Fruit fly (Drosophila melanogaster) whole organism, embryonic: Measurements from ENCODE around the gene HP1e.
A peak's percentile ranks its signal among the peaks of the same experiment; 100 is the strongest.

Experiments used
- Abd-B ChIP-seq: fragments of 200-800 bp; sonication (Bioruptor generic); optimal IDR thresholded peaks from 2 replicates; lab custom pipeline; 2018; ENCODE audit warnings: missing biosample characterization, mild to moderate bottlenecking, missing genetic modification characterization, moderate library complexity
- CG10147 ChIP-seq: fragments of 200-800 bp; sonication (Bioruptor generic); optimal IDR thresholded peaks from 2 replicates; lab custom pipeline; 2019; ENCODE audit warnings: missing biosample characterization, mild to moderate bottlenecking, missing genetic modification characterization, moderate library complexity
- CG10979 ChIP-seq: fragments of 200-800 bp; sonication (Bioruptor generic); optimal IDR thresholded peaks from 2 replicates; lab custom pipeline; 2018; ENCODE audit warnings: missing biosample characterization, mild to moderate bottlenecking, missing genetic modification characterization, moderate library complexity
- CG1233 ChIP-seq: fragments of 200-800 bp; sonication (Bioruptor generic); optimal IDR thresholded peaks from 4 replicates; lab custom pipeline; 2018; ENCODE audit warnings: missing biosample characterization, mild to moderate bottlenecking, missing genetic modification characterization
- CG12659 ChIP-seq: fragments of 200-800 bp; sonication (Bioruptor generic); optimal IDR thresholded peaks from 3 replicates; lab custom pipeline; 2017; ENCODE audit warnings: mild to moderate bottlenecking, missing biosample characterization, missing genetic modification reagents, missing genetic modification characterization
- CG14965 ChIP-seq: fragments of 200-800 bp; sonication (Bioruptor generic); optimal IDR thresholded peaks from 2 replicates; lab custom pipeline; 2016; ENCODE audit warnings: missing biosample characterization, missing genetic modification characterization, borderline replicate concordance
- CG18011 ChIP-seq: fragments of 200-800 bp; sonication (Bioruptor generic); optimal IDR thresholded peaks from 2 replicates; lab custom pipeline; 2017; ENCODE audit warnings: missing biosample characterization, missing genetic modification characterization, mild to moderate bottlenecking, moderate library complexity, missing genotype
- CG2202 ChIP-seq: fragments of 200-800 bp; sonication (Bioruptor generic); optimal IDR thresholded peaks from 2 replicates; lab custom pipeline; 2018; ENCODE audit warnings: missing biosample characterization, mild to moderate bottlenecking, missing genetic modification characterization
- CG4707 ChIP-seq: fragments of 200-800 bp; sonication (Bioruptor generic); optimal IDR thresholded peaks from 2 replicates; lab custom pipeline; 2018; ENCODE audit warnings: missing biosample characterization, mild to moderate bottlenecking, missing genetic modification characterization, moderate library complexity
- CG4820 ChIP-seq: fragments of 200-800 bp; sonication (Bioruptor generic); optimal IDR thresholded peaks from 3 replicates; lab custom pipeline; 2016; ENCODE audit warnings: missing biosample characterization, missing genetic modification characterization
- CG7928 ChIP-seq: fragments of 200-800 bp; sonication (Bioruptor generic); optimal IDR thresholded peaks from 2 replicates; lab custom pipeline; 2017; ENCODE audit warnings: missing biosample characterization, mild to moderate bottlenecking, missing genetic modification characterization
- CG8290 ChIP-seq, 3 experiments: fragments of 200-800 bp; sonication (Bioruptor generic); optimal IDR thresholded peaks; 2 replicates each; lab custom pipeline; 2016 to 2019; ENCODE audit warnings: missing biosample characterization in 3 of 3, missing genetic modification characterization in 3 of 3, mild to moderate bottlenecking in 2 of 3, moderate library complexity in 1 of 3
- Camta ChIP-seq: fragments of 200-800 bp; sonication (Bioruptor generic); optimal IDR thresholded peaks from 2 replicates; lab custom pipeline; 2016; ENCODE audit warnings: missing biosample characterization, missing genetic modification characterization
- D19A ChIP-seq: fragments of 200-800 bp; optimal IDR thresholded peaks from 3 replicates; lab custom pipeline; 2019; ENCODE audit warnings: missing biosample characterization, mild to moderate bottlenecking, missing genetic modification characterization, moderate library complexity
- Dfd ChIP-seq, 2 experiments: fragments of >200 bp; optimal IDR thresholded peaks; 2 replicates each; lab custom pipeline; 2017; ENCODE audit warnings: missing biosample characterization in 2 of 2, missing genetic modification characterization in 2 of 2
- HHEX ChIP-seq: fragments of 200-800 bp; sonication (Bioruptor generic); optimal IDR thresholded peaks from 3 replicates; lab custom pipeline; 2017; ENCODE audit warnings: missing biosample characterization, mild to moderate bottlenecking, missing genetic modification characterization, missing genetic modification reagents
- HmgD ChIP-seq: fragments of 200-800 bp; sonication (Bioruptor generic); optimal IDR thresholded peaks from 3 replicates; lab custom pipeline; 2016; ENCODE audit warnings: missing biosample characterization, missing genetic modification characterization
- Hsf ChIP-seq: fragments of 200-800 bp; sonication (Bioruptor generic); optimal IDR thresholded peaks from 3 replicates; lab custom pipeline; 2016; ENCODE audit warnings: missing biosample characterization, missing genetic modification characterization
- Lim3 ChIP-seq: fragments of 200-800 bp; sonication (Bioruptor generic); IDR thresholded peaks from 2 replicates; pipeline ENCODE4 v1.3.6; 2022; ENCODE audit warnings: missing biosample characterization, missing genetic modification characterization
- Myb ChIP-seq: fragments of 200-800 bp; sonication (Bioruptor generic); optimal IDR thresholded peaks from 2 replicates; lab custom pipeline; 2016; ENCODE audit warnings: missing biosample characterization, missing genetic modification characterization
- Nf-YC ChIP-seq: fragments of 200-800 bp; optimal IDR thresholded peaks from 3 replicates; lab custom pipeline; 2019; ENCODE audit warnings: missing biosample characterization, mild to moderate bottlenecking, missing genetic modification characterization, moderate library complexity
- NfI ChIP-seq: fragments of 200-800 bp; sonication (Bioruptor generic); optimal IDR thresholded peaks from 3 replicates; lab custom pipeline; 2018; ENCODE audit warnings: missing biosample characterization, mild to moderate bottlenecking, missing genetic modification characterization, moderate library complexity
- Rfx ChIP-seq: fragments of 200-800 bp; sonication (Bioruptor generic); IDR thresholded peaks from 2 replicates; pipeline ENCODE4 v1.3.6; 2022; ENCODE audit warnings: missing biosample characterization, missing genetic modification characterization
- Stat92E ChIP-seq, 3 experiments: fragments of >200 bp in 2 of 3; fragments of 200-800 bp in 1 of 3; sonication (Bioruptor generic) in 1 of 3; optimal IDR thresholded peaks; 2 replicates each; lab custom pipeline; 2017 to 2019; ENCODE audit warnings: missing biosample characterization in 3 of 3, missing genetic modification characterization in 3 of 3, mild to moderate bottlenecking in 1 of 3, moderate library complexity in 1 of 3
- Xrp1 ChIP-seq: fragments of 200-800 bp; sonication (Bioruptor generic); IDR thresholded peaks from 2 replicates; pipeline ENCODE4 v1.3.6; 2022; ENCODE audit warnings: missing biosample characterization, missing genetic modification characterization
- ase ChIP-seq: fragments of 200-800 bp; sonication (Bioruptor generic); IDR thresholded peaks from 3 replicates; pipeline ENCODE4 v1.3.6; 2022; ENCODE audit warnings: missing biosample characterization, missing genetic modification characterization
- bigmax ChIP-seq: fragments of 200-800 bp; sonication (Bioruptor generic); optimal IDR thresholded peaks from 2 replicates; lab custom pipeline; 2018; ENCODE audit warnings: missing biosample characterization, mild to moderate bottlenecking, missing genetic modification characterization
- cg ChIP-seq: fragments of 200-800 bp; sonication (Bioruptor generic); optimal IDR thresholded peaks from 3 replicates; lab custom pipeline; 2019; ENCODE audit warnings: missing biosample characterization, mild to moderate bottlenecking, missing genetic modification characterization, moderate library complexity
- chinmo ChIP-seq: fragments of 200-800 bp; sonication (Bioruptor generic); IDR thresholded peaks from 4 replicates; pipeline ENCODE4 v1.3.6; 2022; ENCODE audit warnings: missing biosample characterization, missing genetic modification characterization; ENCODE audit not compliant: partially characterized antibody
- kni ChIP-seq: fragments of 200-800 bp; sonication (Bioruptor generic); optimal IDR thresholded peaks from 3 replicates; lab custom pipeline; 2017; ENCODE audit warnings: mild to moderate bottlenecking, missing biosample characterization, missing genetic modification reagents, missing genetic modification characterization
- mam ChIP-seq: fragments of 200-800 bp; sonication (Bioruptor generic); optimal IDR thresholded peaks from 3 replicates; lab custom pipeline; 2016; ENCODE audit warnings: missing biosample characterization, missing genetic modification characterization
- nerfin-1 ChIP-seq: fragments of 200-800 bp; sonication (Bioruptor generic); optimal IDR thresholded peaks from 3 replicates; lab custom pipeline; 2019; ENCODE audit warnings: missing biosample characterization, mild to moderate bottlenecking, missing genetic modification characterization, moderate library complexity
- nerfin-2 ChIP-seq: fragments of 200-800 bp; sonication (Bioruptor generic); IDR thresholded peaks from 2 replicates; pipeline ENCODE4 v1.3.6; 2022; ENCODE audit warnings: missing biosample characterization, missing genetic modification characterization; ENCODE audit not compliant: partially characterized antibody
- odd ChIP-seq: fragments of 200-800 bp; sonication (Bioruptor generic); optimal IDR thresholded peaks from 2 replicates; lab custom pipeline; 2017; ENCODE audit warnings: missing biosample characterization, mild to moderate bottlenecking, missing genetic modification characterization
- pan ChIP-seq, 4 experiments: fragments of >200 bp in 3 of 4; fragments of 200-800 bp in 1 of 4; sonication (Bioruptor generic) in 1 of 4; optimal IDR thresholded peaks in 3 of 4; IDR thresholded peaks in 1 of 4; 2 replicates each; pipeline versions ENCODE4 v1.3.6 to Lab custom; 2017 to 2022; ENCODE audit warnings: missing biosample characterization in 2 of 4, missing genetic modification characterization in 2 of 4, mixed read lengths in 1 of 4
- ranshi ChIP-seq: fragments of 200-800 bp; sonication (Bioruptor generic); IDR thresholded peaks from 2 replicates; pipeline ENCODE4 v1.3.6; 2022; ENCODE audit warnings: missing biosample characterization, missing genetic modification characterization
- sc ChIP-seq, 3 experiments: fragments of >200 bp in 2 of 3; fragments of 200-800 bp in 1 of 3; sonication (Bioruptor generic) in 1 of 3; optimal IDR thresholded peaks; 2 replicates in 2 of 3; 3 replicates in 1 of 3; lab custom pipeline; 2017; ENCODE audit warnings: mild to moderate bottlenecking in 1 of 3, missing biosample characterization in 1 of 3, missing genetic modification characterization in 1 of 3, missing genetic modification reagents in 1 of 3
- shn ChIP-seq: fragments of 200-800 bp; sonication (Bioruptor generic); optimal IDR thresholded peaks from 3 replicates; lab custom pipeline; 2016; ENCODE audit warnings: missing biosample characterization, missing genetic modification characterization
- sisA ChIP-seq: fragments of 200-800 bp; sonication (Bioruptor generic); IDR thresholded peaks from 2 replicates; pipeline ENCODE4 v1.3.6; 2022; ENCODE audit warnings: missing biosample characterization, missing genetic modification characterization
- slp2 ChIP-seq: fragments of 200-800 bp; sonication (Bioruptor generic); optimal IDR thresholded peaks from 2 replicates; lab custom pipeline; 2016; ENCODE audit warnings: missing biosample characterization, missing genetic modification characterization
- ttk ChIP-seq: fragments of 200-800 bp; sonication (Bioruptor generic); IDR thresholded peaks from 2 replicates; pipeline ENCODE4 v2.1.2; 2022; ENCODE audit warnings: missing biosample characterization, missing genetic modification characterization
- tup ChIP-seq: fragments of 200-800 bp; sonication (Bioruptor generic); optimal IDR thresholded peaks from 2 replicates; lab custom pipeline; 2016; ENCODE audit warnings: missing biosample characterization, mild to moderate bottlenecking, missing genetic modification characterization, moderate library complexity
- vnd ChIP-seq: fragments of 200-800 bp; sonication (Bioruptor generic); IDR thresholded peaks from 3 replicates; pipeline ENCODE4 v1.3.6; 2022; ENCODE audit warnings: missing biosample characterization, missing genetic modification characterization; ENCODE audit not compliant: partially characterized antibody
- wek ChIP-seq: fragments of 200-800 bp; sonication (Bioruptor generic); optimal IDR thresholded peaks from 3 replicates; lab custom pipeline; 2018; ENCODE audit warnings: missing biosample characterization, mild to moderate bottlenecking, missing genetic modification characterization, moderate library complexity
- z ChIP-seq: fragments of 200-800 bp; sonication (Bioruptor generic); IDR thresholded peaks from 3 replicates; pipeline ENCODE4 v1.3.6; 2022; ENCODE audit warnings: missing biosample characterization, missing genetic modification characterization

HP1e gene

dm6 chr3R:9339176-9340075, 17.9 kb downstream of the HP1e start (continued):
- no peak for TF ChIP-seq CG8290 (GFP tag; optimal IDR thresholded peaks at IDR 0.05; lab: Kevin White, UChicago)
- TF ChIP-seq CG8290 (tag; optimal IDR thresholded peaks at IDR 0.05; lab: Kevin White, UChicago) = peak in 1 of 2 experiments; percentile 31
- no peak for TF ChIP-seq pan (optimal IDR thresholded peaks at IDR 0.05; lab: Kevin White, UChicago)
- TF ChIP-seq pan (GFP tag; optimal IDR thresholded peaks at IDR 0.05 in 1 of 2, IDR thresholded peaks at IDR 0.05 in 1 of 2) = peak in 1 of 2 experiments; percentile 73
- peak; percentile 79 for TF ChIP-seq cg (GFP tag; lab: Kevin White, UChicago)
- peak; percentile 69 for TF ChIP-seq D19A (tag; lab: Kevin White, UChicago)
- peak; percentile 57 for TF ChIP-seq Camta (GFP tag; lab: Kevin White, UChicago)
- no peak for TF ChIP-seq ase (GFP tag; lab: Robert Waterston, UW)
- TF ChIP-seq Stat92E (GFP tag; optimal IDR thresholded peaks at IDR 0.05; lab: Kevin White, UChicago) = peak in 1 of 3 experiments; percentile 11
- peak; percentile 7 for TF ChIP-seq HmgD
- TF ChIP-seq NfI (GFP tag; lab: Kevin White, UChicago) = peak; percentile 26
- no peak for TF ChIP-seq Abd-B
- TF ChIP-seq CG14965 (GFP tag; lab: Kevin White, UChicago) = no peak
- peak; percentile 30 for TF ChIP-seq nerfin-1
- TF ChIP-seq kni (GFP tag; lab: Kevin White, UChicago) = peak; percentile 90
- peak; percentile 53 for TF ChIP-seq wek (GFP tag; lab: Kevin White, UChicago)
- peak; percentile 6 for TF ChIP-seq mam
- TF ChIP-seq HHEX (GFP tag; lab: Kevin White, UChicago) = peak; percentile 65
- peak; percentile 14 for TF ChIP-seq slp2 (GFP tag; lab: Kevin White, UChicago)
- peak; percentile 31; the same call in 1 of the 2 replicates for TF ChIP-seq sisA (GFP tag; lab: Robert Waterston, UW)
- TF ChIP-seq CG12659 (GFP tag; lab: Kevin White, UChicago) = peak; percentile 42
- TF ChIP-seq CG7928 = no peak
- TF ChIP-seq Hsf (GFP tag; lab: Kevin White, UChicago) = peak; percentile 46
- TF ChIP-seq nerfin-2 (GFP tag; lab: Robert Waterston, UW) = no peak
- peak; percentile 9 for TF ChIP-seq CG10147 (GFP tag; lab: Kevin White, UChicago)
- peak; percentile 47; the same call in 1 of the 2 replicates for TF ChIP-seq ranshi
- TF ChIP-seq CG2202 (tag; lab: Kevin White, UChicago) = peak; percentile 51
- no peak for TF ChIP-seq CG18011 (GFP tag; lab: Kevin White, UChicago)
- TF ChIP-seq z (GFP tag; lab: Robert Waterston, UW) = no peak
- peak; percentile 44 for TF ChIP-seq tup (GFP tag; lab: Kevin White, UChicago)
- peak; percentile 48 for TF ChIP-seq odd (GFP tag; lab: Kevin White, UChicago)
- TF ChIP-seq sc (optimal IDR thresholded peaks at IDR 0.05; lab: Kevin White, UChicago) = no peak
- TF ChIP-seq sc (GFP tag; optimal IDR thresholded peaks at IDR 0.05; lab: Kevin White, UChicago) = peak; percentile 55
- peak; percentile 37; the same call in 1 of the 2 replicates for TF ChIP-seq ttk (GFP tag; lab: Robert Waterston, UW)
- peak; percentile 26 for TF ChIP-seq shn (GFP tag; lab: Kevin White, UChicago)
- TF ChIP-seq Myb = peak; percentile 10
- TF ChIP-seq Rfx (GFP tag; lab: Robert Waterston, UW) = no peak
- TF ChIP-seq Lim3 = no peak
- TF ChIP-seq CG10979 (tag; lab: Kevin White, UChicago) = peak; percentile 87
- no peak for TF ChIP-seq vnd (GFP tag; lab: Robert Waterston, UW)
- peak; percentile 36 for TF ChIP-seq CG1233
- TF ChIP-seq chinmo (GFP tag; lab: Robert Waterston, UW) = peak; percentile 95; the same call in 3 of the 4 replicates
- TF ChIP-seq CG4707 (GFP tag; lab: Kevin White, UChicago) = peak; percentile 26
- peak; percentile 75 for TF ChIP-seq Xrp1 (GFP tag; lab: Robert Waterston, UW)
- TF ChIP-seq Dfd (GFP tag; optimal IDR thresholded peaks at IDR 0.05; lab: Kevin White, UChicago) = no peak
- no peak for TF ChIP-seq Nf-YC (tag; lab: Kevin White, UChicago)
- peak; percentile 16 for TF ChIP-seq CG4820 (GFP tag; lab: Kevin White, UChicago)
- no peak for TF ChIP-seq bigmax (GFP tag; lab: Kevin White, UChicago)
